Fruit fly (Drosophila melanogaster) whole organism, embryonic: Measurements from ENCODE around the gene mRpL14.
A peak's percentile ranks its signal among the peaks of the same experiment; 100 is the strongest.

Source experiments
- Atf6 ChIP-seq: fragments of 200-800 bp; sonication (Bioruptor generic); IDR thresholded peaks from 2 replicates; pipeline ENCODE4 v1.3.6; 2022; ENCODE audit warnings: missing biosample characterization, missing genetic modification characterization
- CG10979 ChIP-seq: fragments of 200-800 bp; sonication (Bioruptor generic); optimal IDR thresholded peaks from 2 replicates; lab custom pipeline; 2018; ENCODE audit warnings: missing biosample characterization, mild to moderate bottlenecking, missing genetic modification characterization, moderate library complexity
- CG1233 ChIP-seq: fragments of 200-800 bp; sonication (Bioruptor generic); optimal IDR thresholded peaks from 4 replicates; lab custom pipeline; 2018; ENCODE audit warnings: missing biosample characterization, mild to moderate bottlenecking, missing genetic modification characterization
- CG13424 ChIP-seq: fragments of 200-800 bp; sonication (Bioruptor generic); optimal IDR thresholded peaks from 2 replicates; lab custom pipeline; 2019; ENCODE audit warnings: missing biosample characterization, mild to moderate bottlenecking, missing genetic modification characterization, moderate library complexity
- CG14050 ChIP-seq: fragments of 200-800 bp; sonication (Bioruptor generic); IDR thresholded peaks from 3 replicates; pipeline ENCODE4 v1.3.6; 2022; ENCODE audit warnings: missing biosample characterization, missing genetic modification characterization
- CG16779 ChIP-seq: fragments of 200-800 bp; sonication (Bioruptor generic); IDR thresholded peaks from 2 replicates; pipeline ENCODE4 v1.3.6; 2022; ENCODE audit warnings: missing biosample characterization, missing genetic modification characterization
- CG16815 ChIP-seq: fragments of 200-800 bp; sonication (Bioruptor generic); optimal IDR thresholded peaks from 3 replicates; lab custom pipeline; 2017; ENCODE audit warnings: missing biosample characterization, mild to moderate bottlenecking, missing genetic modification characterization
- CG17361 ChIP-seq: fragments of 200-800 bp; sonication (Bioruptor generic); IDR thresholded peaks from 3 replicates; pipeline ENCODE4 v1.3.6; 2022; ENCODE audit warnings: missing biosample characterization, missing genetic modification characterization
- CG1832 ChIP-seq: fragments of 200-800 bp; sonication (Bioruptor generic); optimal IDR thresholded peaks from 2 replicates; lab custom pipeline; 2017; ENCODE audit warnings: missing biosample characterization, mild to moderate bottlenecking, missing genetic modification characterization, inconsistent platforms
- CG18764 ChIP-seq: fragments of 200-800 bp; sonication (Bioruptor generic); optimal IDR thresholded peaks from 3 replicates; lab custom pipeline; 2016; ENCODE audit warnings: missing biosample characterization, missing genetic modification characterization
- CG2116 ChIP-seq: fragments of 200-800 bp; sonication (Bioruptor generic); optimal IDR thresholded peaks from 3 replicates; lab custom pipeline; 2018; ENCODE audit warnings: missing biosample characterization, mild to moderate bottlenecking, missing genetic modification characterization
- CG30020 ChIP-seq: fragments of 200-800 bp; optimal IDR thresholded peaks from 2 replicates; lab custom pipeline; 2019; ENCODE audit warnings: missing biosample characterization, mild to moderate bottlenecking, missing genetic modification characterization, moderate library complexity
- CG31365 ChIP-seq: fragments of 200-800 bp; sonication (Bioruptor generic); optimal IDR thresholded peaks from 2 replicates; lab custom pipeline; 2018; ENCODE audit warnings: missing biosample characterization, mild to moderate bottlenecking, missing genetic modification characterization
- CG32772 ChIP-seq: fragments of 200-800 bp; sonication (Bioruptor generic); IDR thresholded peaks from 2 replicates; pipeline ENCODE4 v1.3.6; 2022; ENCODE audit warnings: missing biosample characterization, missing genetic modification characterization
- CG5180 ChIP-seq: fragments of 200-800 bp; sonication (Bioruptor generic); optimal IDR thresholded peaks from 3 replicates; lab custom pipeline; 2017; ENCODE audit warnings: missing biosample characterization, missing genetic modification characterization, mild to moderate bottlenecking, moderate library complexity, missing genetic modification reagents
- CG7372 ChIP-seq: fragments of 200-800 bp; sonication (Bioruptor generic); IDR thresholded peaks from 2 replicates; pipeline ENCODE4 v1.3.6; 2022; ENCODE audit warnings: missing biosample characterization, missing genetic modification characterization
- Chrac-16 ChIP-seq: fragments of 200-800 bp; sonication (Bioruptor generic); optimal IDR thresholded peaks from 3 replicates; lab custom pipeline; 2016; ENCODE audit warnings: missing biosample characterization, missing genetic modification characterization
- Dek ChIP-seq: fragments of 200-800 bp; sonication (Bioruptor generic); optimal IDR thresholded peaks from 3 replicates; lab custom pipeline; 2019; ENCODE audit warnings: missing biosample characterization, mild to moderate bottlenecking, missing genetic modification characterization, moderate library complexity
- Dp ChIP-seq: fragments of 200-800 bp; sonication (Bioruptor generic); optimal IDR thresholded peaks from 2 replicates; lab custom pipeline; 2018; ENCODE audit warnings: missing biosample characterization, mild to moderate bottlenecking, missing genetic modification characterization, moderate library complexity
- Hsf ChIP-seq: fragments of 200-800 bp; sonication (Bioruptor generic); optimal IDR thresholded peaks from 3 replicates; lab custom pipeline; 2016; ENCODE audit warnings: missing biosample characterization, missing genetic modification characterization
- MBD-R2 ChIP-seq: fragments of 200-800 bp; sonication (Bioruptor generic); IDR thresholded peaks from 2 replicates; pipeline ENCODE4 v1.3.6; 2022; ENCODE audit warnings: missing biosample characterization, missing genetic modification characterization
- MESR4 ChIP-seq: fragments of 200-800 bp; sonication (Bioruptor generic); optimal IDR thresholded peaks from 2 replicates; lab custom pipeline; 2018; ENCODE audit warnings: missing biosample characterization, mild to moderate bottlenecking, missing genetic modification characterization, moderate library complexity
- MTF-1 ChIP-seq: fragments of 200-800 bp; sonication (Bioruptor generic); optimal IDR thresholded peaks from 2 replicates; lab custom pipeline; 2018; ENCODE audit warnings: missing biosample characterization, mild to moderate bottlenecking, missing genetic modification characterization, borderline replicate concordance
- Myb ChIP-seq: fragments of 200-800 bp; sonication (Bioruptor generic); optimal IDR thresholded peaks from 2 replicates; lab custom pipeline; 2016; ENCODE audit warnings: missing biosample characterization, missing genetic modification characterization
- NK7.1 ChIP-seq: fragments of 200-800 bp; sonication (Bioruptor generic); optimal IDR thresholded peaks from 3 replicates; lab custom pipeline; 2016; ENCODE audit warnings: missing biosample characterization, missing genetic modification characterization
- PHDP ChIP-seq: fragments of 200-800 bp; sonication (Bioruptor generic); optimal IDR thresholded peaks from 3 replicates; lab custom pipeline; 2018; ENCODE audit warnings: missing biosample characterization, mild to moderate bottlenecking, missing genetic modification characterization, moderate library complexity
- Ptx1 ChIP-seq: fragments of 200-800 bp; sonication (Bioruptor generic); IDR thresholded peaks from 2 replicates; pipeline ENCODE4 v1.3.6; 2022; ENCODE audit warnings: missing biosample characterization, missing genetic modification characterization
- Ravus ChIP-seq: fragments of 200-800 bp; sonication (Bioruptor generic); IDR thresholded peaks from 2 replicates; pipeline ENCODE4 v1.3.6; 2022; ENCODE audit warnings: missing biosample characterization, missing genetic modification characterization
- Stat92E ChIP-seq, 3 experiments: fragments of >200 bp in 2 of 3; fragments of 200-800 bp in 1 of 3; sonication (Bioruptor generic) in 1 of 3; optimal IDR thresholded peaks; 2 replicates each; lab custom pipeline; 2017 to 2019; ENCODE audit warnings: missing biosample characterization in 3 of 3, missing genetic modification characterization in 3 of 3, mild to moderate bottlenecking in 1 of 3, moderate library complexity in 1 of 3
- Xbp1 ChIP-seq: fragments of 200-800 bp; sonication (Bioruptor generic); optimal IDR thresholded peaks from 3 replicates; lab custom pipeline; 2016; ENCODE audit warnings: missing biosample characterization, mild to moderate bottlenecking, missing genetic modification characterization
- ab ChIP-seq: fragments of 200-800 bp; sonication (Bioruptor generic); optimal IDR thresholded peaks from 2 replicates; lab custom pipeline; 2016; ENCODE audit warnings: missing biosample characterization, missing genetic modification characterization
- ap ChIP-seq: fragments of 200-800 bp; sonication (Bioruptor generic); IDR thresholded peaks from 2 replicates; pipeline ENCODE4 v1.3.6; 2022; ENCODE audit warnings: missing biosample characterization, missing genetic modification characterization
- dimm ChIP-seq: fragments of 200-800 bp; sonication (Bioruptor generic); IDR thresholded peaks from 2 replicates; pipeline ENCODE4 v1.3.6; 2022; ENCODE audit warnings: missing biosample characterization, missing genetic modification characterization
- exex ChIP-seq: fragments of 200-800 bp; sonication (Bioruptor generic); optimal IDR thresholded peaks from 4 replicates; lab custom pipeline; 2018; ENCODE audit warnings: missing biosample characterization, mild to moderate bottlenecking, missing genetic modification characterization, moderate library complexity
- inv ChIP-seq: fragments of 200-800 bp; sonication (Bioruptor generic); IDR thresholded peaks from 2 replicates; pipeline ENCODE4 v1.3.6; 2022; ENCODE audit warnings: missing biosample characterization, missing genetic modification characterization; ENCODE audit not compliant: partially characterized antibody
- kah ChIP-seq: fragments of 200-800 bp; sonication (Bioruptor generic); optimal IDR thresholded peaks from 2 replicates; lab custom pipeline; 2018; ENCODE audit warnings: missing biosample characterization, mild to moderate bottlenecking, missing genetic modification characterization
- kni ChIP-seq: fragments of 200-800 bp; sonication (Bioruptor generic); optimal IDR thresholded peaks from 3 replicates; lab custom pipeline; 2017; ENCODE audit warnings: mild to moderate bottlenecking, missing biosample characterization, missing genetic modification reagents, missing genetic modification characterization
- lmd ChIP-seq: fragments of 200-800 bp; sonication (Bioruptor generic); IDR thresholded peaks from 2 replicates; pipeline ENCODE4 v1.3.6; 2022; ENCODE audit warnings: missing biosample characterization, missing genetic modification characterization
- maf-S ChIP-seq: fragments of 200-800 bp; sonication (Bioruptor generic); optimal IDR thresholded peaks from 2 replicates; lab custom pipeline; 2016; ENCODE audit warnings: missing biosample characterization, missing genetic modification characterization
- mam ChIP-seq: fragments of 200-800 bp; sonication (Bioruptor generic); optimal IDR thresholded peaks from 3 replicates; lab custom pipeline; 2016; ENCODE audit warnings: missing biosample characterization, missing genetic modification characterization
- pho ChIP-seq: fragments of 200-800 bp; sonication (Bioruptor generic); optimal IDR thresholded peaks from 2 replicates; lab custom pipeline; 2016; ENCODE audit warnings: missing biosample characterization, missing genetic modification characterization
- pzg ChIP-seq: fragments of 200-800 bp; sonication (Bioruptor generic); optimal IDR thresholded peaks from 3 replicates; lab custom pipeline; 2018; ENCODE audit warnings: missing biosample characterization, mild to moderate bottlenecking, missing genetic modification characterization, moderate library complexity
- sima ChIP-seq: fragments of 200-800 bp; sonication (Bioruptor generic); optimal IDR thresholded peaks from 2 replicates; lab custom pipeline; 2016; ENCODE audit warnings: missing biosample characterization, missing genetic modification characterization
- stwl ChIP-seq: fragments of 200-800 bp; sonication (Bioruptor generic); optimal IDR thresholded peaks from 3 replicates; lab custom pipeline; 2018; ENCODE audit warnings: missing biosample characterization, mild to moderate bottlenecking, missing genetic modification characterization, moderate library complexity
- tna ChIP-seq: fragments of 200-800 bp; sonication (Bioruptor generic); IDR thresholded peaks from 2 replicates; pipeline ENCODE4 v1.3.6; 2022; ENCODE audit warnings: missing biosample characterization, missing genetic modification characterization; ENCODE audit not compliant: partially characterized antibody
- trem ChIP-seq: fragments of 200-800 bp; optimal IDR thresholded peaks from 3 replicates; lab custom pipeline; 2019; ENCODE audit warnings: missing biosample characterization, mild to moderate bottlenecking, missing genetic modification characterization, moderate library complexity
- unc-4 ChIP-seq: fragments of 200-800 bp; sonication (Bioruptor generic); IDR thresholded peaks from 2 replicates; pipeline ENCODE4 v1.3.6; 2022; ENCODE audit warnings: missing biosample characterization, missing genetic modification characterization; ENCODE audit not compliant: partially characterized antibody
- unpg ChIP-seq: fragments of 200-800 bp; sonication (Bioruptor generic); optimal IDR thresholded peaks from 3 replicates; lab custom pipeline; 2018; ENCODE audit warnings: missing biosample characterization, mild to moderate bottlenecking, missing genetic modification characterization, moderate library complexity

The mRpL14 gene

DNA sequence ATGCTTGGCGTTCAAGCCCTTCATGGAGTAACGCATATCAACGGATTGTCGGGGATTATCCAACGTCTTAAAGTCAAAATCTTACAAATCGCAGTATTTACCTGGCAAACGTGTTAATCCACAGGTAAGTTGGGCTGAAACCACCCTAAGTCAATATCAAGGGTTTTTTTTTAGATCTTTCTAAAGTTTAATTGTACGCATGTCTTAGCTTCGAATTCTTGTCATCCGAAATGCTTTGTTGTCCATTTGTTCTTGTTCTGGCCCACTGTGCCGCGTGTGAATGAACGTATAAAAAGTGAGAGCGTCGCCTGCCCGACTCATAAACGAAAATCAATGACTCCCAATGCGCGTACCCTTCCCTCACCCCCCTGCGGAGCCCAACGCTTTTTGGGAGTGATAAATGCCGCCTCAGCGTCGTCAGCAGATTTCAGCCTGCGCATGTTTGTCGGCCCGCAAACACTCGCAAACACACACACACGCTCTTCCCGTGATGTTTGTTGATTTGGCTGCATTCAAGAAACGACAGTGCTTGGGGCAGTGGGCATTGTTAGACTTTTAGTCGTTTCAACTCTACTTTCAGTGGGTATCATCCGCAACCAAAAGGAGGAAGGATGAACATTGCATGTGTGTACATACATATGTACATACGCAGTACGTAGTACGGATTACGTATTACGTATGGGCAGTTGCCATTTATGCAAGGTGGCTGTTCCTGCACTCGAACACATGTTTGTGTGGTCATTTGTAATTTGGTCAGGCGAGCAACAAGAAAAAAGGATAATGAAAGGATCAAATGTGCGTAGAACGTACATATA, 48.0 kb downstream of the mRpL14 start (continued):
- TF ChIP-seq CG17361 (GFP tag; lab: Robert Waterston, UW) (peak; percentile 99), lmd (GFP tag; lab: Robert Waterston, UW) (peak; percentile 90), CG18764 (peak; percentile 86), inv (GFP tag; lab: Robert Waterston, UW) (no peak), CG30020 (tag; lab: Kevin White, UChicago) (peak; percentile 78), CG16779 (GFP tag; lab: Robert Waterston, UW) (no peak), CG31365 (tag; lab: Kevin White, UChicago) (peak; percentile 74), Stat92E (GFP tag; optimal IDR thresholded peaks at IDR 0.05; lab: Kevin White, UChicago) (peak in 1 of 3 experiments; percentile 82), ab (GFP tag; lab: Kevin White, UChicago) (peak; percentile 86), pho (GFP tag; lab: Kevin White, UChicago) (peak; percentile 91), sima (peak; percentile 78), pzg (GFP tag; lab: Kevin White, UChicago) (peak; percentile 12), exex (tag; lab: Kevin White, UChicago) (peak; percentile 64), kah (GFP tag; lab: Kevin White, UChicago) (peak; percentile 88), mam (GFP tag; lab: Kevin White, UChicago) (peak; percentile 93), MBD-R2 (GFP tag; lab: Robert Waterston, UW) (0 out of 2 replicates have a peak, but pooled peaks have one; percentile 43), CG10979 (tag; lab: Kevin White, UChicago) (peak; percentile 96), CG32772 (GFP tag; lab: Robert Waterston, UW) (peak; percentile 60), Dp (GFP tag; lab: Kevin White, UChicago) (no peak), Atf6 (GFP tag; lab: Robert Waterston, UW) (peak; percentile 87), CG16815 (GFP tag; lab: Kevin White, UChicago) (peak; percentile 96), trem (tag; lab: Kevin White, UChicago) (peak; percentile 79), maf-S (GFP tag; lab: Kevin White, UChicago) (peak; percentile 89), Chrac-16 (GFP tag; lab: Kevin White, UChicago) (peak; percentile 92), Ravus (GFP tag; lab: Robert Waterston, UW) (peak; percentile 48), dimm (GFP tag; lab: Robert Waterston, UW) (peak; percentile 47; the same call in 1 of the 2 replicates), tna (GFP tag; lab: Robert Waterston, UW) (no peak), CG5180 (GFP tag; lab: Kevin White, UChicago) (peak; percentile 85), CG1832 (no peak), NK7.1 (GFP tag; lab: Kevin White, UChicago) (peak; percentile 92), ap (peak; percentile 37; the same call in 1 of the 2 replicates), Myb (GFP tag; lab: Kevin White, UChicago) (peak; percentile 82), Xbp1 (GFP tag; lab: Kevin White, UChicago) (peak; percentile 92), Ptx1 (peak; percentile 88), Hsf (GFP tag; lab: Kevin White, UChicago) (peak; percentile 94), kni (peak; percentile 83), stwl (peak; percentile 3), unc-4 (GFP tag; lab: Robert Waterston, UW) (no peak), CG7372 (GFP tag; lab: Robert Waterston, UW) (peak; percentile 79), Dek (tag; lab: Kevin White, UChicago) (peak; percentile 87), MESR4 (GFP tag; lab: Kevin White, UChicago) (no peak), unpg (GFP tag; lab: Kevin White, UChicago) (peak; percentile 87), CG14050 (GFP tag; lab: Robert Waterston, UW) (peak; percentile 55), PHDP (tag; lab: Kevin White, UChicago) (peak; percentile 93), MTF-1 (GFP tag; lab: Kevin White, UChicago) (peak; percentile 63), CG1233 (GFP tag; lab: Kevin White, UChicago) (peak; percentile 91), CG13424 (tag; lab: Kevin White, UChicago) (peak; percentile 94), CG2116 (GFP tag; lab: Kevin White, UChicago) (peak; percentile 68)
